Fruit fly (Drosophila melanogaster) Kc167 (cell line): Measurements from ENCODE around the gene CG14662.

Experiments
- Myc ChIP-seq: fragments of >200 bp; optimal IDR thresholded peaks from 2 replicates; lab custom pipeline; 2017; ENCODE audit warnings: missing external identifiers
- Sin3A ChIP-seq: fragments of >200 bp; optimal IDR thresholded peaks from 2 replicates; lab custom pipeline; 2018; ENCODE audit warnings: missing external identifiers
- h ChIP-seq: fragments of >200 bp; optimal IDR thresholded peaks from 3 replicates; lab custom pipeline; 2018; ENCODE audit warnings: missing external identifiers
- insv ChIP-seq: fragments of >200 bp; optimal IDR thresholded peaks from 3 replicates; lab custom pipeline; 2018; ENCODE audit warnings: missing external identifiers
- psq ChIP-seq: fragments of >200 bp; optimal IDR thresholded peaks from 2 replicates; lab custom pipeline; 2017; ENCODE audit warnings: missing external identifiers
- ttk ChIP-seq: sonication (Bioruptor generic); optimal IDR thresholded peaks from 2 replicates; lab custom pipeline; 2017; ENCODE audit warnings: missing external identifiers

The CG14662 gene

dm6 chr3R:5010981-5011617 lies 27.1 kb upstream of the CG14662 start, which contains the start of gene plh:
TSS of gene plh (minus strand) at chr3R:5011031.
- TF ChIP-seq ttk (lab: Kevin White, UChicago) (no peak), h (lab: Kevin White, UChicago) (no peak), Myc (lab: Kevin White, UChicago) (no peak), psq (lab: Kevin White, UChicago) (no peak), insv (no peak), Sin3A (lab: Kevin White, UChicago) (no peak)

DNA sequence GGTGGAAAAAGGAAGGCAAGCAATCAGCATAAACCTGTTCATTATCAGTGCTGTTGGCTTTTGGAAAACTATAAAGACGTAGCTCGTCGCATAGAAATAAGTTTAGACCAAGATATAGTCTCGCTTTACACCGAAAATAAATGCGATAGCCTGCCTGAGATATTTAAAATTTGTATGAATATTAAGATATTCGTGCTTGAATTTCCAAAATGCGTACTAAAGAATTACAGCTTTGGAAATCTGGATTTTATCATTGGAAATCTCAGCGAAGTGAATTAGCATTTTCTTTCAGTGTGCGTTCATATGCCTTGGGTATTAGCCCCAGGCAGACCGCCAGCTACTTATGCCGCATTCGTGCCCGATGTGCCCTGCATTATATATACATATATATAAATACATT lies 26.1 kb upstream of the CG14662 start:
- no peak for TF ChIP-seq insv
- no peak for TF ChIP-seq h (lab: Kevin White, UChicago)
- no peak for TF ChIP-seq Myc (lab: Kevin White, UChicago)
- no peak for TF ChIP-seq Sin3A (lab: Kevin White, UChicago)
- TF ChIP-seq psq (lab: Kevin White, UChicago), result no peak
- TF ChIP-seq ttk (lab: Kevin White, UChicago), result no peak

- TF ChIP-seq h (lab: Kevin White, UChicago) (no peak), Sin3A (lab: Kevin White, UChicago) (no peak), ttk (lab: Kevin White, UChicago) (no peak), psq (lab: Kevin White, UChicago) (no peak), Myc (lab: Kevin White, UChicago) (no peak), insv (no peak)
Measured at dm6 chr3R:5000663-5001062, 16.6 kb upstream of the CG14662 start.

dm6 chr3R:4998739-4999138 lies 14.7 kb upstream of the CG14662 start:
- TF ChIP-seq Sin3A (lab: Kevin White, UChicago) (no peak), h (lab: Kevin White, UChicago) (no peak), Myc (lab: Kevin White, UChicago) (no peak), insv (no peak), ttk (lab: Kevin White, UChicago) (no peak), psq (lab: Kevin White, UChicago) (no peak)

DNA sequence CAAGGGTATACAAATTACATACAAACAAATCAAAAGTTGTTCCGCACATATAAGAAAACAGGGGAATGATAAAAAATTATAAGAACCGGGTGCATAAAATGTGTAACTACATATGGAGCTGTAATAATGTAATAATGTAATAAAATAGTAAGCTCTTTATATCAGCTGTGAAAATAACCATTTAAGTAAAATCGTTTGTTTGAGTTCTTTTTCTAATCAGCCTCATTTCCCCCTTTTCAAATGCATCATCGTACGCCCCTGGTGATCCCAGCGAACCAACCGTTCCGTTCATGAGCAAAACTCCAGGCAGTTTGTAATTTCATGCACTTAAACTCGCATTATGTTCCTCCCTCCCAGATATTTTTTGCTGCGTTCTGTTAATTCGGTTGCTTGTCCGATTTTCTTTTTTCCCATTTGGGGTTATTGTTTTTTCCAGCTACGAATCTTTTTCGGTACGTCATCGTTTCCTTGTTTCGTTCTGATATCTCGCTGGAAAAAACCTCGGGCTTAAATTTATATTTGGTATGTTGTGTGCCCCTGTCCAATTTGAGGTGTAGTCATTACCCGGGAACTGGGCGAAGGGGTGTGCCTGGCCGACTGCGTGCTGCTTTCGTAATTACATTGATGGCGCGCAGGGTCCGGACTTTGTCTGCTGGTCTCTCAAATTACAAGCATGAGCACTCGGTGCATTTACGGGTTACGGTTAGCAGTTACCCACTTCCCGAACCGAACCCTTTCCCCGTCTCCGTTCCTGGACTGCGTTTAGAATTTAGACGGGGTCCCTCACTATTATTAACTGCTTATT lies 13.6 kb upstream of the CG14662 start:
- TF ChIP-seq insv (no peak), Sin3A (lab: Kevin White, UChicago) (no peak), Myc (lab: Kevin White, UChicago) (no peak), psq (lab: Kevin White, UChicago) (no peak)

DNA sequence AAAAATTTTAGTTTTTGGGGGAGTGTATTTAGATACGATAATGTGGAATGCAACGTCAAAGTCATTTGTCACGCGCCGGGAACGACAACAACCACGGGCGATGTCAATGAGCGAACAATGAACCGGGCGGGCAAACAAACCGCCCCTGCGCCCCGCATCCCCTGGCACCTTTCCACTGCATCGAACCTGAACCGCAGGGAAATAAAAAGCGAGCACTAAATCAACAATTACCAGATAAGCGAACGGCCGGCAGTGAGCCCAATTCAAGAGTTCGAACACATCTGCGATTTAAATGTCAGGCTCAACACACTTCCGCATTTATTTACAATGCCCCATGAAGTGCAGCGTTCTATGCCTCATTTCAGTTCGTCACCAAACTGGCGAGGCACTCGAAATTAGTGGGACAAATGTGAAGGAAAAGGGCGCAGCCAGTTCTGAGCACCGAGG lies 12.5 kb upstream of the CG14662 start:
- no peak for TF ChIP-seq Myc (lab: Kevin White, UChicago)
- TF ChIP-seq insv, result no peak
- TF ChIP-seq psq (lab: Kevin White, UChicago), result no peak
- TF ChIP-seq Sin3A (lab: Kevin White, UChicago), result no peak
- no peak for TF ChIP-seq ttk (lab: Kevin White, UChicago)
- no peak for TF ChIP-seq h (lab: Kevin White, UChicago)

dm6 chr3R:4995549-4996277 lies 11.7 kb upstream of the CG14662 start:
- TF ChIP-seq Sin3A (lab: Kevin White, UChicago) (no peak), insv (no peak), Myc (lab: Kevin White, UChicago) (no peak), h (lab: Kevin White, UChicago) (no peak), ttk (lab: Kevin White, UChicago) (no peak), psq (lab: Kevin White, UChicago) (no peak)

DNA sequence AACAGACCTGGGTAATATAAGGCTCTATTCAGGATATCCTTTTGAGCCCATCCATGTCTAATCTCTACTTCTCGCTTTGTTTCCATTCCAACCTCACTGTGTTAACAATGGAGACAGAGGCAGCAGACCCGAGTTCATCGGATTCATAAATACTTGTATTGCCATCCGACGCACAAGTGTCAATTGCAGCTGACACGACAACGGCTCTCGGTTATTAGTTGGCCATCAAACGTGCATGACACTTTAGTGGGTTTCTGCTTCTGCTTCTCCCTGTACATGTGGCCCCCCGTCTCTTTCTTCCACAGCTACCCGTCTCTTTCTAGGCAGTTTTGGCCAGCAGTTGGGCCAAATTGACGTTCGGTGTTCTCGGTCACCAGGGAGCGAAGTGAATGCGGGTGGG lies 10.6 kb upstream of the CG14662 start:
- TF ChIP-seq h (lab: Kevin White, UChicago), result no peak
- TF ChIP-seq insv, result no peak
- no peak for TF ChIP-seq Myc (lab: Kevin White, UChicago)

- TF ChIP-seq h (lab: Kevin White, UChicago) (no peak), psq (lab: Kevin White, UChicago) (no peak), Sin3A (lab: Kevin White, UChicago) (no peak), Myc (lab: Kevin White, UChicago) (no peak), ttk (lab: Kevin White, UChicago) (no peak), insv (no peak)
Measured at dm6 chr3R:4993385-4993784, 9.4 kb upstream of the CG14662 start.

- TF ChIP-seq h (lab: Kevin White, UChicago), result no peak
Measured at dm6 chr3R:4992227-4992737, 8.2 kb upstream of the CG14662 start.

DNA sequence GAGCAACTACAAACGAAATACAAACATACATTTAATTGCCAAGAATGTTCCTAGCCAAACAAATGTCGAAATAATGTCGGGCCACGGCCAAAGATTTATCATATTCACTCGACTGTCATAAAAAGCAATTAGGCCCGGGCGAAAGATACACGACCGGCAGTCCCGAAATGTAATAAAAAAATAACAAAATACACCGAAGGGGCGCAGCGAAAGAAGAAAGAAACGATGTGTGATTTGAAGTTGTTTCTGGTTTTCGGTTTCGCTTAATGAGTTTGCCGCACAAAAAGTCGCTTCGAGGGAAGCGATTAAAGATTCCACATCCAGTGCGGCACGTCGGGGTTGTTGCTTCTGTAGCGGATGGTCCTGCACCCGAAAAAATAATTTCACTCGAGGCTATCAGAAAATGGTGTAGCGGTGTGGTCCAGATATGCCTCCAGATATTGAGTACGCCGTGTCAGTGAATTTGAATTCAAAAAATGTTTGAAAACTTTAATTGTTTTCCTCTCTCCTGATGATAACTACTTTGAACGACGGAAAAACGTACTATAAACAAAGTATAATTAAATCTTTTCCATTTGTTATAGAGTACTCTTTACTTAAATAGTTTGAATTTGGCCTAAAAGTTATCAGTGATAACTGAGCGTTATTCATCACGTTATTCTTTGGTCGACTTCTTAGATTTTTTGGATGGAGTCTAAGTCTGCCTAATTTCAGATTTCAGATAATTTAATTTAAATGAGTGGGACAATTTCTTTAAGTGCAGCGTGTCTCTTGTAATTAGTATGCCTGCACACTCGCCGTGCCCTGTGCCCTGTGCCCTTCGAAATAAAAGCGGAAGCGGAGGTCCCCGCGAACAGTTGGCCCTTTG lies 5.4 kb upstream of the CG14662 start:
- TF ChIP-seq Sin3A (lab: Kevin White, UChicago) (no peak), Myc (lab: Kevin White, UChicago) (no peak), psq (lab: Kevin White, UChicago) (no peak), h (lab: Kevin White, UChicago) (no peak), insv (no peak), ttk (lab: Kevin White, UChicago) (no peak)
